Worm (Caenorhabditis elegans): ENCODE results near the gene sri-18.

sri-18 gene

ce11 chrV:10289743-10290142 is 29.4 kb upstream of the sri-18 start, which contains the start of gene B0024.15:
Gene B0024.15 (plus strand): TSS chrV:10290043.
- peak; percentile 47 for TF ChIP-seq aha-1 (tag)
- no peak for TF ChIP-seq ceh-28 (tag; optimal IDR thresholded peaks at IDR 0.05)
- no peak for TF ChIP-seq T20F7.1 (GFP tag; optimal IDR thresholded peaks at IDR 0.05)
- no peak for TF ChIP-seq daf-19 (GFP tag; conservative IDR thresholded peaks at IDR 0.05)

ce11 chrV:10287260-10287659 is 26.9 kb upstream of the sri-18 start, which contains the start of gene B0024.3:
Gene B0024.3 (plus strand): TSS chrV:10287560.
- TF ChIP-seq unc-62 (GFP tag; optimal IDR thresholded peaks at IDR 0.05 in 1 of 2) (no peak), unc-62 (tag; optimal IDR thresholded peaks at IDR 0.05) (no peak), mdl-1 (tag; optimal IDR thresholded peaks at IDR 0.05) (no peak), pqm-1 (tag; optimal IDR thresholded peaks at IDR 0.05) (no peak), zip-2 (tag; optimal IDR thresholded peaks at IDR 0.05) (no peak), daf-16 (GFP tag; optimal IDR thresholded peaks at IDR 0.05) (no peak), daf-16 (tag; optimal IDR thresholded peaks at IDR 0.05) (no peak), egl-43 (GFP tag; IDR thresholded peaks at IDR 0.05) (no peak), Y48G9A.11 (GFP tag; IDR thresholded peaks at IDR 0.05) (no peak), ctbp-1 (GFP tag; IDR thresholded peaks at IDR 0.05) (no peak), lin-15B (tag; optimal IDR thresholded peaks at IDR 0.05) (no peak), dmd-6 (GFP tag; IDR thresholded peaks at IDR 0.05) (no peak), daf-12 (tag; optimal IDR thresholded peaks at IDR 0.05) (no peak), zfp-2 (tag; optimal IDR thresholded peaks at IDR 0.05) (no peak), Y105C5A.15 (GFP tag; IDR thresholded peaks at IDR 0.05) (no peak), nhr-77 (tag; optimal IDR thresholded peaks at IDR 0.05) (no peak)

- TF ChIP-seq egl-27 (tag; optimal IDR thresholded peaks at IDR 0.05) (no peak), tag-97 (GFP tag; IDR thresholded peaks at IDR 0.05) (no peak), F49E8.2 (tag; optimal IDR thresholded peaks at IDR 0.05; ENCODE audit: borderline replicate concordance) (no peak), dmd-8 (GFP tag; IDR thresholded peaks at IDR 0.05) (no peak), F26F4.8 (GFP tag; conservative IDR thresholded peaks at IDR 0.05) (no peak), D1046.2 (GFP tag; IDR thresholded peaks at IDR 0.05) (no peak), nhr-111 (GFP tag; optimal IDR thresholded peaks at IDR 0.05) (no peak), ctbp-1 (GFP tag; IDR thresholded peaks at IDR 0.05) (no peak), Y75B8A.6 (GFP tag; IDR thresholded peaks at IDR 0.05) (no peak), lir-3 (tag; optimal IDR thresholded peaks at IDR 0.05) (no peak), daf-8 (GFP tag; IDR thresholded peaks at IDR 0.05) (no peak), rbr-2 (tag; optimal IDR thresholded peaks at IDR 0.05) (no peak), madf-9 (GFP tag; conservative IDR thresholded peaks at IDR 0.05) (no peak), madf-5 (GFP tag; IDR thresholded peaks at IDR 0.05) (no peak), unc-62 (GFP tag; optimal IDR thresholded peaks at IDR 0.05 in 1 of 2) (no peak), unc-62 (tag; optimal IDR thresholded peaks at IDR 0.05) (no peak), nhr-6 (tag; optimal IDR thresholded peaks at IDR 0.05) (no peak)
These were observed 25.5 kb upstream of the sri-18 start for ce11 chrV:10285853-10286252.

- no peak for TF ChIP-seq daf-16 (GFP tag; optimal IDR thresholded peaks at IDR 0.05)
- TF ChIP-seq daf-16 (tag; optimal IDR thresholded peaks at IDR 0.05), result no peak
- TF ChIP-seq nhr-77 (tag; optimal IDR thresholded peaks at IDR 0.05), result no peak
- TF ChIP-seq lin-29 (GFP tag; IDR thresholded peaks at IDR 0.05), result no peak
- TF ChIP-seq F44E2.7 (GFP tag; IDR thresholded peaks at IDR 0.05), result no peak
- no peak for TF ChIP-seq nhr-6 (tag; optimal IDR thresholded peaks at IDR 0.05)
- TF ChIP-seq spr-1 (tag; optimal IDR thresholded peaks at IDR 0.05), result no peak
These were observed 23.1 kb upstream of the sri-18 start, which contains the start of gene lys-3 for ce11 chrV:10283444-10283843. Gene lys-3 (minus strand): TSS chrV:10283544.

Measured in whole organism, L4 larva.